Worm (Caenorhabditis elegans): ENCODE data around the gene srx-80.

The srx-80 gene

DNA sequence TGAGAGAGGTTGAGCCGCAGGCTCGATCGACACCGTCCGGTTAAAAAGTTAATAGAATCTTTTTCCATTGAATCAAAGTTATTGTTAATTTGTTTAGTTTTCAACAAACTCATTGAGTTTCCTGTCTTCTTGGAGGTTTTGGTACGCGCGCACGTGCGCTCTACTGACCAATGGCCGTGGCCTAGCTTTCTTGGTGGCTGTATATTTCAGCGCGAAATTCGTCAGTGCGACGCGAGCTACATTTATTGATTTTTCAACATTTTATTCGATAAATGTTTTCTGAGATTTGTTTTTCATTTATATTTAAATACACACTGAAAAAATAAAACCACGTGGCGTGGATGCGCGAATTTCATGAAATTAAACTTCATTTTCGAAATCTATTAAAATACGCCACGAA is 50.6 kb downstream of the srx-80 start, which contains the start of gene bir-1 (continued):
- TF ChIP-seq swsn-7 (tag; optimal IDR thresholded peaks at IDR 0.05) = peak; percentile 54
- TF ChIP-seq fkh-8 (tag; optimal IDR thresholded peaks at IDR 0.05) = peak; percentile 59
- peak; percentile 49 for TF ChIP-seq nhr-90 (tag; optimal IDR thresholded peaks at IDR 0.05; ENCODE audit: poor library complexity)
- TF ChIP-seq ceh-63 (GFP tag; optimal IDR thresholded peaks at IDR 0.05) = no peak
- TF ChIP-seq nhr-77 (tag; optimal IDR thresholded peaks at IDR 0.05) = peak; percentile 18
- peak; percentile 33 for TF ChIP-seq unc-86 (tag; optimal IDR thresholded peaks at IDR 0.05)
- TF ChIP-seq nhr-11 (tag; optimal IDR thresholded peaks at IDR 0.05) = no peak
- no peak for TF ChIP-seq nhr-28 (tag; optimal IDR thresholded peaks at IDR 0.05)
- peak; percentile 52 to 80 for TF ChIP-seq lsy-2 (tag; optimal IDR thresholded peaks at IDR 0.05)
- TF ChIP-seq egl-13 (tag; optimal IDR thresholded peaks at IDR 0.05) = peak; percentile 29
- peak; percentile 76 to 89 for TF ChIP-seq lin-35 (GFP tag; optimal IDR thresholded peaks at IDR 0.05)
- no peak for TF ChIP-seq hlh-4 (tag; optimal IDR thresholded peaks at IDR 0.05)
- peak; percentile 49 for TF ChIP-seq nhr-20 (tag; optimal IDR thresholded peaks at IDR 0.05)
